Worm (Caenorhabditis elegans) whole organism, mixed stage, embryonic: ENCODE measurements around the gene acy-4.

Source experiments
- ces-1 ChIP-seq: fragments of 150-350 bp; optimal IDR thresholded peaks from 2 replicates; lab custom pipeline; 2014; ENCODE audit warnings: missing biosample characterization, missing genetic modification reagents, missing genetic modification characterization
- drap-1 ChIP-seq: fragments of 200-800 bp; sonication (Bioruptor generic); optimal IDR thresholded peaks from 3 replicates; lab custom pipeline; 2018; ENCODE audit warnings: mild to moderate bottlenecking, missing genetic modification characterization, missing compliant biosample characterization
- nhr-2 ChIP-seq: fragments of 150-350 bp; optimal IDR thresholded peaks from 2 replicates; lab custom pipeline; 2014; ENCODE audit warnings: missing biosample characterization, missing genetic modification characterization
- nhr-28 ChIP-seq: fragments of 150-350 bp; optimal IDR thresholded peaks from 2 replicates; lab custom pipeline; 2014; ENCODE audit warnings: missing biosample characterization, missing genetic modification characterization
- pha-4 ChIP-seq: fragments of 150-350 bp; optimal IDR thresholded peaks from 2 replicates; lab custom pipeline; 2018; ENCODE audit warnings: missing biosample characterization, missing genetic modification reagents, missing genetic modification characterization
- snpc-4 ChIP-seq: fragments of 150-350 bp; optimal IDR thresholded peaks from 2 replicates; lab custom pipeline; 2014; ENCODE audit warnings: missing biosample characterization, missing genetic modification characterization
- sptf-1 ChIP-seq: sonication (generic microtip); optimal IDR thresholded peaks from 2 replicates; lab custom pipeline; 2017; ENCODE audit warnings: mild to moderate bottlenecking, missing genetic modification characterization, moderate library complexity, missing compliant biosample characterization
- tbx-8 ChIP-seq: fragments of 200-800 bp; sonication (Bioruptor generic); optimal IDR thresholded peaks from 2 replicates; lab custom pipeline; 2018; ENCODE audit warnings: mild to moderate bottlenecking, missing genetic modification characterization, moderate library complexity, missing compliant biosample characterization
- unc-39 ChIP-seq: fragments of 150-350 bp; optimal IDR thresholded peaks from 2 replicates; lab custom pipeline; 2014; ENCODE audit warnings: missing biosample characterization, missing genetic modification characterization
- unc-62 ChIP-seq: fragments of 150-350 bp; optimal IDR thresholded peaks from 2 replicates; lab custom pipeline; 2014; ENCODE audit warnings: missing biosample characterization, missing genetic modification reagents, missing genetic modification characterization

ce11 chrV:5587955-5588354, 42.7 kb downstream of the acy-4 start:
- TF ChIP-seq nhr-28 (tag; lab: Kevin White, UChicago) = no peak
- no peak for TF ChIP-seq unc-62 (GFP tag; lab: Kevin White, UChicago)
- TF ChIP-seq pha-4 (tag; lab: Kevin White, UChicago) = no peak
- TF ChIP-seq snpc-4 (tag; lab: Kevin White, UChicago) = no peak
- TF ChIP-seq sptf-1 (tag; lab: Kevin White, UChicago) = no peak
- TF ChIP-seq tbx-8 (GFP tag; lab: Kevin White, UChicago) = no peak
- TF ChIP-seq nhr-2 = no peak
- TF ChIP-seq drap-1 (GFP tag; lab: Kevin White, UChicago) = no peak
- TF ChIP-seq ces-1 (GFP tag; lab: Kevin White, UChicago) = no peak
- TF ChIP-seq unc-39 (tag; lab: Kevin White, UChicago) = no peak
